Worm (Caenorhabditis elegans) whole organism, young adult: ENCODE results near the gene T14B1.1.

ENCODE experiments used
- B0019.2 ChIP-seq: fragments of 200-800 bp; sonication (Bioruptor generic); conservative IDR thresholded peaks from 2 replicates; pipeline ENCODE4 v1.3.6; 2022; ENCODE audit warnings: missing genetic modification reagents, missing genetic modification characterization, missing compliant biosample characterization
- C17E4.6 ChIP-seq: fragments of 200-800 bp; sonication (Bioruptor generic); IDR thresholded peaks from 2 replicates; pipeline ENCODE4 v1.3.6; 2022; ENCODE audit warnings: missing genetic modification reagents, missing genetic modification characterization, missing compliant biosample characterization
- F49E8.2 ChIP-seq: sonication (generic microtip); optimal IDR thresholded peaks from 3 replicates; lab custom pipeline; 2017; ENCODE audit warnings: missing genetic modification characterization, mild to moderate bottlenecking, missing compliant biosample characterization, antibody characterized with exemption, moderate library complexity; ENCODE audit not compliant: insufficient read depth
- F52B5.7 ChIP-seq: sonication (generic microtip); optimal IDR thresholded peaks from 2 replicates; lab custom pipeline; 2016; ENCODE audit warnings: mild to moderate bottlenecking, missing genetic modification characterization, missing compliant biosample characterization
- Y53F4B.3 ChIP-seq: fragments of 200-800 bp; sonication (Bioruptor generic); IDR thresholded peaks from 2 replicates; pipeline ENCODE4 v1.3.6; 2022; ENCODE audit warnings: missing genetic modification reagents, missing genetic modification characterization, missing compliant biosample characterization
- Y53G8AR.9 ChIP-seq: fragments of 200-800 bp; sonication (Bioruptor generic); conservative IDR thresholded peaks from 2 replicates; pipeline ENCODE4 v1.3.6; 2022; ENCODE audit warnings: missing genetic modification reagents, missing genetic modification characterization, missing compliant biosample characterization
- Y79H2A.3 ChIP-seq: fragments of 200-800 bp; sonication (Bioruptor generic); conservative IDR thresholded peaks from 2 replicates; pipeline ENCODE4 v1.3.6; 2022; ENCODE audit warnings: missing genetic modification reagents, missing genetic modification characterization, missing compliant biosample characterization
- ZK185.1 ChIP-seq: sonication (generic microtip); optimal IDR thresholded peaks from 2 replicates; lab custom pipeline; 2016; ENCODE audit warnings: mild to moderate bottlenecking, missing genetic modification characterization, missing compliant biosample characterization; ENCODE audit not compliant: poor library complexity, severe bottlenecking
- akir-1 ChIP-seq: fragments of 200-800 bp; sonication (Bioruptor generic); optimal IDR thresholded peaks from 2 replicates; lab custom pipeline; 2018; ENCODE audit warnings: mild to moderate bottlenecking, missing genetic modification characterization, moderate library complexity, missing compliant biosample characterization
- attf-5 ChIP-seq: fragments of 200-800 bp; sonication (Bioruptor generic); optimal IDR thresholded peaks from 2 replicates; lab custom pipeline; 2018; ENCODE audit warnings: mild to moderate bottlenecking, missing genetic modification characterization, missing compliant biosample characterization
- bed-1 ChIP-seq: fragments of 200-800 bp; sonication (Bioruptor generic); IDR thresholded peaks from 2 replicates; pipeline ENCODE4 v1.3.6; 2022; ENCODE audit warnings: missing genetic modification reagents, missing genetic modification characterization, missing compliant biosample characterization
- bed-2 ChIP-seq: fragments of 200-800 bp; sonication (Bioruptor generic); IDR thresholded peaks from 2 replicates; pipeline ENCODE4 v1.3.6; 2022; ENCODE audit warnings: missing genetic modification reagents, missing genetic modification characterization, missing compliant biosample characterization
- ceh-79 ChIP-seq: sonication (generic microtip); optimal IDR thresholded peaks from 2 replicates; lab custom pipeline; 2017; ENCODE audit warnings: mild to moderate bottlenecking, missing genetic modification characterization, missing compliant biosample characterization
- chd-7 ChIP-seq: sonication (generic microtip); optimal IDR thresholded peaks from 2 replicates; lab custom pipeline; 2016; ENCODE audit warnings: mild to moderate bottlenecking, missing genetic modification characterization, moderate library complexity, missing compliant biosample characterization
- dpff-1 ChIP-seq: sonication (generic microtip); optimal IDR thresholded peaks from 2 replicates; lab custom pipeline; 2017; ENCODE audit warnings: mild to moderate bottlenecking, missing genetic modification characterization, missing compliant biosample characterization
- efl-1 ChIP-seq: fragments of 150-350 bp; optimal IDR thresholded peaks from 2 replicates; lab custom pipeline; 2014; ENCODE audit warnings: missing biosample characterization, missing genetic modification reagents, missing genetic modification characterization
- gei-17 ChIP-seq: fragments of 200-800 bp; sonication (Bioruptor generic); optimal IDR thresholded peaks from 2 replicates; lab custom pipeline; 2018; ENCODE audit warnings: mild to moderate bottlenecking, missing genetic modification characterization, missing compliant biosample characterization
- hlh-26 ChIP-seq: fragments of 200-800 bp; sonication (Bioruptor generic); conservative IDR thresholded peaks from 2 replicates; pipeline ENCODE4 v1.3.6; 2022; ENCODE audit warnings: missing genetic modification reagents, missing genetic modification characterization, missing compliant biosample characterization
- let-607 ChIP-seq, 2 experiments: fragments of 200-800 bp in 1 of 2; sonication (Bioruptor generic) in 1 of 2; sonication (generic microtip) in 1 of 2; optimal IDR thresholded peaks; 2 replicates each; lab custom pipeline; 2016 to 2018; ENCODE audit warnings: mild to moderate bottlenecking in 2 of 2, missing compliant biosample characterization in 2 of 2, missing genetic modification characterization in 2 of 2, moderate library complexity in 2 of 2, missing genotype in 1 of 2
- lin-54 ChIP-seq: fragments of 200-800 bp; sonication (Bioruptor generic); optimal IDR thresholded peaks from 2 replicates; lab custom pipeline; 2018; ENCODE audit warnings: mild to moderate bottlenecking, missing genetic modification characterization, missing compliant biosample characterization
- lir-1 ChIP-seq: fragments of 200-800 bp; sonication (Bioruptor generic); conservative IDR thresholded peaks from 2 replicates; pipeline ENCODE4 v1.3.6; 2022; ENCODE audit warnings: missing genetic modification reagents, missing genetic modification characterization, missing compliant biosample characterization
- madf-8 ChIP-seq: fragments of 200-800 bp; sonication (Bioruptor generic); conservative IDR thresholded peaks from 2 replicates; pipeline ENCODE4 v1.3.6; 2022; ENCODE audit warnings: missing genetic modification reagents, missing genetic modification characterization, missing compliant biosample characterization
- mes-4 ChIP-seq: sonication (generic microtip); optimal IDR thresholded peaks from 2 replicates; lab custom pipeline; 2016; ENCODE audit warnings: missing genotype, missing genetic modification characterization, missing compliant biosample characterization
- mxl-1 ChIP-seq: sonication (generic microtip); optimal IDR thresholded peaks from 2 replicates; lab custom pipeline; 2016; ENCODE audit warnings: missing genetic modification characterization, missing compliant biosample characterization
- nfyb-1 ChIP-seq: fragments of 200-800 bp; sonication (Bioruptor generic); IDR thresholded peaks from 2 replicates; pipeline ENCODE4 v1.3.6; 2022; ENCODE audit warnings: missing genetic modification reagents, missing genetic modification characterization, missing compliant biosample characterization
- nhr-120 ChIP-seq: fragments of 200-800 bp; sonication (Bioruptor generic); IDR thresholded peaks from 2 replicates; pipeline ENCODE4 v1.3.6; 2022; ENCODE audit warnings: missing genetic modification characterization, missing compliant biosample characterization
- nhr-80 ChIP-seq: sonication (generic microtip); optimal IDR thresholded peaks from 2 replicates; lab custom pipeline; 2016; ENCODE audit warnings: missing genetic modification characterization, missing compliant biosample characterization
- rcor-1 ChIP-seq: fragments of 200-800 bp; sonication (Bioruptor generic); IDR thresholded peaks from 2 replicates; pipeline ENCODE4 v1.3.6; 2022; ENCODE audit warnings: missing genetic modification reagents, missing genetic modification characterization, missing compliant biosample characterization
- rpc-1 ChIP-seq, 2 experiments: fragments of 150-350 bp in 1 of 2; sonication (generic microtip) in 1 of 2; optimal IDR thresholded peaks; 2 replicates each; lab custom pipeline; 2014 to 2018; ENCODE audit warnings: missing biosample characterization in 1 of 2, missing genetic modification characterization in 1 of 2, missing genetic modification reagents in 1 of 2, missing genotype in 1 of 2
- sdz-38 ChIP-seq: sonication (generic microtip); optimal IDR thresholded peaks from 2 replicates; lab custom pipeline; 2016; ENCODE audit warnings: missing genotype, missing genetic modification characterization, missing compliant biosample characterization
- sea-2 ChIP-seq: fragments of 200-800 bp; sonication (Bioruptor generic); IDR thresholded peaks from 2 replicates; pipeline ENCODE4 v1.3.6; 2022; ENCODE audit warnings: missing genetic modification characterization, missing compliant biosample characterization
- snpc-1.1 ChIP-seq: sonication (generic microtip); optimal IDR thresholded peaks from 2 replicates; lab custom pipeline; 2017; ENCODE audit warnings: missing genetic modification characterization, mild to moderate bottlenecking, missing compliant biosample characterization, antibody characterized with exemption, moderate library complexity, missing genotype, missing genetic modification reagents; ENCODE audit not compliant: insufficient read depth
- snpc-1.3 ChIP-seq: sonication (generic microtip); optimal IDR thresholded peaks from 2 replicates; lab custom pipeline; 2017; ENCODE audit warnings: missing genetic modification characterization, mild to moderate bottlenecking, missing compliant biosample characterization, antibody characterized with exemption, moderate library complexity, missing genotype, missing genetic modification reagents; ENCODE audit not compliant: insufficient read depth
- snpc-3.4 ChIP-seq: sonication (generic microtip); optimal IDR thresholded peaks from 2 replicates; lab custom pipeline; 2017; ENCODE audit warnings: missing genetic modification characterization, mild to moderate bottlenecking, missing compliant biosample characterization, antibody characterized with exemption, moderate library complexity, missing genotype, missing genetic modification reagents
- somi-1 ChIP-seq: fragments of 200-800 bp; sonication (Bioruptor generic); optimal IDR thresholded peaks from 2 replicates; lab custom pipeline; 2018; ENCODE audit warnings: mild to moderate bottlenecking, missing genetic modification characterization, missing compliant biosample characterization
- tbp1 ChIP-seq: fragments of 200-800 bp; sonication (Bioruptor generic); optimal IDR thresholded peaks from 2 replicates; lab custom pipeline; 2018; ENCODE audit warnings: mild to moderate bottlenecking, missing genetic modification characterization, missing compliant biosample characterization
- tlf-1 ChIP-seq: fragments of 200-800 bp; sonication (Bioruptor generic); optimal IDR thresholded peaks from 2 replicates; lab custom pipeline; 2018; ENCODE audit warnings: mild to moderate bottlenecking, missing genetic modification characterization, missing compliant biosample characterization
- unc-62 ChIP-seq: fragments of 150-350 bp; optimal IDR thresholded peaks from 2 replicates; lab custom pipeline; 2014; ENCODE audit warnings: missing biosample characterization, missing genetic modification reagents, missing genetic modification characterization
- zim-3 ChIP-seq: sonication (generic microtip); optimal IDR thresholded peaks from 2 replicates; lab custom pipeline; 2017; ENCODE audit warnings: mild to moderate bottlenecking, missing genetic modification characterization, moderate library complexity, missing compliant biosample characterization
- ztf-22 ChIP-seq: fragments of 200-800 bp; sonication (Bioruptor generic); optimal IDR thresholded peaks from 2 replicates; lab custom pipeline; 2018; ENCODE audit warnings: mild to moderate bottlenecking, missing genetic modification characterization, moderate library complexity, missing compliant biosample characterization
- ztf-25 ChIP-seq: fragments of 200-800 bp; sonication (Bioruptor generic); IDR thresholded peaks from 2 replicates; pipeline ENCODE4 v1.3.6; 2022; ENCODE audit warnings: missing genetic modification reagents, missing genetic modification characterization, missing compliant biosample characterization
- ztf-26 ChIP-seq: sonication (generic microtip); optimal IDR thresholded peaks from 2 replicates; lab custom pipeline; 2017; ENCODE audit warnings: missing genetic modification characterization, missing compliant biosample characterization
- ztf-28 ChIP-seq: fragments of 200-800 bp; sonication (Bioruptor generic); IDR thresholded peaks from 2 replicates; pipeline ENCODE4 v1.3.6; 2022; ENCODE audit warnings: missing genetic modification reagents, missing genetic modification characterization, missing compliant biosample characterization
- ztf-6 ChIP-seq: fragments of 200-800 bp; sonication (Bioruptor generic); IDR thresholded peaks from 2 replicates; pipeline ENCODE4 v1.3.6; 2022; ENCODE audit warnings: missing genetic modification reagents, missing genetic modification characterization, missing compliant biosample characterization

T14B1.1 gene

DNA sequence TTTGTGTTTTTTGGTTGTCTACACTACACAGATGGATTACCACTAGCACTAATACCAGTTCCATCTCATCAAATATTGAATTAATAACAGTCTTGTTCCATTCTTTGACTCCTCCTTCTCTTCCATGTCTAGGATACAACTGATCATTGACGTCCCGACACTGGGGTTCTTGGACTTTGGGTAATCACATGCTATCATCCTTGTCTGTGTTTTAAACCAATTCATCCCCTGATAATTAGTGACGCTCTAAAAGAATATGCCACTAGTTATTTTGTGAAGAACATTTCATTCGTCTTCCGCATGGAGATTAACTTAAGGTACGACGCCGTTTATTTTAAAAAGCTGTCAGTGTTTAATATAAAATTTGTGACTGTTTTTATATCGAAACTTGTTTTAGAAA, 21.9 kb upstream of the T14B1.1 start, which contains the start of gene npr-18:
Gene npr-18 (plus strand): TSS at position 301 of the 400 bp plus-strand sequence.
- no peak for TF ChIP-seq ceh-79 (tag; lab: Kevin White, UChicago)
- TF ChIP-seq somi-1 (GFP tag; lab: Kevin White, UChicago), result no peak
- TF ChIP-seq F49E8.2 (tag; lab: Kevin White, UChicago), result no peak
- no peak for TF ChIP-seq ztf-26 (tag; lab: Kevin White, UChicago)
- no peak for TF ChIP-seq madf-8 (GFP tag; lab: Robert Waterston, UW)
- TF ChIP-seq let-607 (tag; optimal IDR thresholded peaks at IDR 0.05; lab: Kevin White, UChicago), result no peak
- no peak for TF ChIP-seq mes-4 (tag; lab: Kevin White, UChicago)
- TF ChIP-seq efl-1 (GFP tag; lab: Kevin White, UChicago), result no peak

DNA sequence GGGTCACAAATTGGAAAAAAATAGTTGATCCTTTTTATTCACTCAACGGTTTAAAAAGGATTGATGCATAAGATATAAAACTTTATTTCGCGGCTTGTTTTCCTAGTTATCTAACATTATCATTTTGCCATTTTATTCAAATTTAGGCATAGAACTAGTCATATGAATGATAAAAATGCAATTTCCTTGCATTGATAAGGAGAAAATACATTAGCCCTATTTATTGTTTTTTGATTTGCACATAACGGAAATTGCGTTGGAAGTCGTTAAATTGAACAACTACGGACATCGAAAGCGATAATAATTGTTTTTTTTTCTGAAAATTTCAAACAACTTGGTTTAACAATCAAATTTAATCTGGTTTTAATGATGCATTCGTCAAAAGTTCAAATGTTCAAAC, 18.7 kb upstream of the T14B1.1 start:
- TF ChIP-seq snpc-3.4 (no peak), snpc-1.3 (tag; lab: Kevin White, UChicago) (no peak), Y79H2A.3 (no peak), dpff-1 (tag; lab: Kevin White, UChicago) (no peak), chd-7 (tag; lab: Kevin White, UChicago) (no peak), Y53G8AR.9 (GFP tag; lab: Robert Waterston, UW) (no peak), zim-3 (tag; lab: Kevin White, UChicago) (no peak), Y53F4B.3 (GFP tag; lab: Robert Waterston, UW) (no peak), sea-2 (GFP tag; lab: Robert Waterston, UW) (no peak), C17E4.6 (GFP tag; lab: Robert Waterston, UW) (no peak), lin-54 (no peak), hlh-26 (GFP tag; lab: Robert Waterston, UW) (no peak), ztf-28 (GFP tag; lab: Robert Waterston, UW) (no peak), bed-2 (GFP tag; lab: Robert Waterston, UW) (no peak), rcor-1 (GFP tag; lab: Robert Waterston, UW) (no peak), ztf-6 (GFP tag; lab: Robert Waterston, UW) (no peak), ztf-25 (no peak), lir-1 (no peak), akir-1 (GFP tag; lab: Kevin White, UChicago) (no peak), sdz-38 (no peak)

DNA sequence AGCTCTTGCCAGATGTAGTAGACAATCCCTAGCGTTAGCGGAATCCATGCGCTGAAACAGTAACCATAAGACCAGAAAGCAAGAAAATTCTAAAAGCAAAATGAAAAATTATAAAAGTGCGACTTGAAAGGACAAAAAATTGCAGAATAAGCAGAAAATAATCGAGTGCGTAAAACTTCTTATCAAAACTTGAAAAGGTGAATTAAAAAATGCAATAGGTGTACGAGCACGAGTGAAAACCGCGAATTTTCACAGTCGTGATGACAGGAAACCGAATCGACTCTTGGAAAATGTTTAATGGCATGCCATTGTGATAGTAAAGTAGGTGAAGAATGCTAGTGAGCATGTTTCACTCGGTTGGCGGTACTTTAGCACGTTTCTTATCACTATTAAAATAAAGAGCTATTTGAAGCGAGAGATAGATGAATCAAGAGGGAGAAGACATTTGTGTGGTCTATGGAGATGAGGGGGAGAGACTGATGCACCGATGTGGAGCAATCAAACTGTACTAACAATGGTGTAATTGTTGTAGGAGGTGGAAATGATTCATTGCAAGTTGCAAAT, 11.7 kb upstream of the T14B1.1 start, which contains the start of gene ifp-1:
Gene ifp-1 (minus strand): TSS at position 51 of the 564 bp plus-strand sequence.
- TF ChIP-seq nhr-80 (peak; percentile 86), unc-62 (GFP tag; lab: Kevin White, UChicago) (no peak)

DNA sequence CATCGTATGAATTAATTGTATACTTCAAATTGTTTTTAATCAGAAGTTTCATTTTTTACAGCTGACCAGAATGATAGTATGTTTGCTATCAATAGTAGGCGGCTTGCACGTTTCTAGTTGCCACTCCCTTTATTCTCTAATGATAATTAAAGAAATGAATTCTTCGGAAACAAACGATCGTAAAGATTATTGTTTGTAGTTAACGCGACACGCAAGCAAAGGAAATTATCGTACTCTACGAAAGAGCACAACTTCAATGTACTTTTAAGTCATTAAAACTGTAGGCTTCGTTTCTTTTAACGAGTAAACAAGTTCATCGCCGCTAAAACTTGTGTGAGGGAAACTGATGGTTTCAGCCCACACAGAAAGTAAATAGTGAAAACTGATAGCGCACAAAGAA, 10.9 kb upstream of the T14B1.1 start:
- TF ChIP-seq nhr-120 (GFP tag; lab: Robert Waterston, UW), result no peak
- TF ChIP-seq mxl-1, result no peak
- no peak for TF ChIP-seq attf-5 (GFP tag; lab: Kevin White, UChicago)
- TF ChIP-seq tbp1 (GFP tag; lab: Kevin White, UChicago), result no peak
- no peak for TF ChIP-seq ZK185.1
- TF ChIP-seq nfyb-1 (GFP tag; lab: Robert Waterston, UW), result no peak
- TF ChIP-seq snpc-1.3 (tag; lab: Kevin White, UChicago), result no peak
- TF ChIP-seq ztf-25, result no peak
- TF ChIP-seq gei-17, result no peak
- no peak for TF ChIP-seq tlf-1 (GFP tag; lab: Kevin White, UChicago)
- TF ChIP-seq snpc-1.1 (tag; lab: Kevin White, UChicago), result no peak
- TF ChIP-seq ztf-22 (GFP tag; lab: Kevin White, UChicago), result no peak
- no peak for TF ChIP-seq lir-1
- no peak for TF ChIP-seq rpc-1 (optimal IDR thresholded peaks at IDR 0.05; lab: Kevin White, UChicago)
- no peak for TF ChIP-seq rpc-1 (tag; optimal IDR thresholded peaks at IDR 0.05; lab: Kevin White, UChicago)
- TF ChIP-seq bed-1 (GFP tag; lab: Robert Waterston, UW), result no peak
- TF ChIP-seq B0019.2 (GFP tag; lab: Robert Waterston, UW), result no peak
- TF ChIP-seq F52B5.7 (tag; lab: Kevin White, UChicago), result no peak
